Worm (Caenorhabditis elegans) whole organism, L4 larva: ENCODE data around the gene ZK1098.9.
A peak's percentile ranks its signal among the peaks of the same experiment; 100 is the strongest.

Experiments used
- D1046.2 ChIP-seq: fragments of 200-800 bp; sonication (Bioruptor generic); IDR thresholded peaks from 2 replicates; pipeline ENCODE4 v1.3.6; 2022; ENCODE audit warnings: missing genetic modification characterization, missing compliant biosample characterization
- F37D6.2 ChIP-seq: sonication (generic microtip); optimal IDR thresholded peaks from 2 replicates; lab custom pipeline; 2016; ENCODE audit warnings: mild to moderate bottlenecking, missing genetic modification characterization, missing compliant biosample characterization
- F44E2.7 ChIP-seq: fragments of 200-800 bp; sonication (Bioruptor generic); IDR thresholded peaks from 2 replicates; pipeline ENCODE4 v2.1.2; 2022; ENCODE audit warnings: missing genetic modification characterization, missing compliant biosample characterization
- Y48G9A.11 ChIP-seq: fragments of 200-800 bp; sonication (Bioruptor generic); IDR thresholded peaks from 2 replicates; pipeline ENCODE4 v1.3.6; 2022; ENCODE audit warnings: missing genetic modification reagents, missing genetic modification characterization, missing compliant biosample characterization
- Y5F2A.4 ChIP-seq: fragments of 200-800 bp; sonication (Bioruptor generic); optimal IDR thresholded peaks from 2 replicates; lab custom pipeline; 2018; ENCODE audit warnings: mild to moderate bottlenecking, missing genetic modification characterization, missing compliant biosample characterization
- Y75B8A.6 ChIP-seq: fragments of 200-800 bp; sonication (Bioruptor generic); IDR thresholded peaks from 2 replicates; pipeline ENCODE4 v1.3.6; 2022; ENCODE audit warnings: missing genetic modification reagents, missing genetic modification characterization, missing compliant biosample characterization
- aha-1 ChIP-seq: fragments of 150-350 bp; peaks from one replicate; lab custom pipeline; 2014; ENCODE audit warnings: missing biosample characterization, missing genetic modification characterization
- aly-2 ChIP-seq: sonication (generic microtip); optimal IDR thresholded peaks from 2 replicates; lab custom pipeline; 2018; ENCODE audit warnings: missing biosample characterization, missing genetic modification characterization
- ama-1 ChIP-seq: fragments of 150-350 bp; optimal IDR thresholded peaks from 2 replicates; lab custom pipeline; 2014; ENCODE audit warnings: inconsistent platforms, mixed read lengths
- arid-1 ChIP-seq: fragments of 200-800 bp; sonication (Bioruptor generic); conservative IDR thresholded peaks from 2 replicates; pipeline ENCODE4 v1.3.6; 2022; ENCODE audit warnings: missing genetic modification reagents, missing genetic modification characterization, missing compliant biosample characterization
- attf-4 ChIP-seq: sonication (generic microtip); optimal IDR thresholded peaks from 3 replicates; lab custom pipeline; 2017; ENCODE audit warnings: missing biosample characterization, missing genetic modification characterization
- ceh-20 ChIP-seq: fragments of 200-800 bp; sonication (Bioruptor generic); IDR thresholded peaks from 2 replicates; pipeline ENCODE4 v1.3.6; 2022; ENCODE audit warnings: missing genetic modification reagents, missing genetic modification characterization, missing compliant biosample characterization
- ces-1 ChIP-seq: fragments of 150-350 bp; sonication (generic microtip); optimal IDR thresholded peaks from 4 replicates; lab custom pipeline; 2014; ENCODE audit warnings: missing biosample characterization, missing genetic modification reagents, missing genetic modification characterization
- ctbp-1 ChIP-seq: fragments of 200-800 bp; sonication (Bioruptor generic); IDR thresholded peaks from 2 replicates; pipeline ENCODE4 v1.3.6; 2022; ENCODE audit warnings: missing genetic modification reagents, missing genetic modification characterization, missing compliant biosample characterization
- daf-16 ChIP-seq, 3 experiments: sonication (generic microtip); optimal IDR thresholded peaks; 2 replicates each; lab custom pipeline; 2016 to 2017; ENCODE audit warnings: missing genetic modification characterization in 3 of 3, missing genetic modification reagents in 3 of 3, mild to moderate bottlenecking in 2 of 3, missing compliant biosample characterization in 2 of 3, missing biosample characterization in 1 of 3, moderate library complexity in 1 of 3
- fos-1 ChIP-seq: fragments of 150-350 bp; optimal IDR thresholded peaks from 2 replicates; lab custom pipeline; 2014; ENCODE audit warnings: missing biosample characterization, missing genetic modification characterization
- gei-8 ChIP-seq: fragments of 200-800 bp; sonication (Bioruptor generic); optimal IDR thresholded peaks from 2 replicates; lab custom pipeline; 2018; ENCODE audit warnings: mild to moderate bottlenecking, missing genetic modification characterization, missing compliant biosample characterization
- hif-1 ChIP-seq, 2 experiments: sonication (generic microtip); optimal IDR thresholded peaks; 2 replicates each; lab custom pipeline; 2016 to 2017; ENCODE audit warnings: missing compliant biosample characterization in 2 of 2, missing genetic modification characterization in 2 of 2, missing genetic modification reagents in 2 of 2, missing genotype in 2 of 2, mild to moderate bottlenecking in 1 of 2
- lin-15B ChIP-seq: fragments of 150-350 bp; sonication (generic microtip); optimal IDR thresholded peaks from 3 replicates; lab custom pipeline; 2014; ENCODE audit warnings: missing biosample characterization, missing genetic modification characterization
- lin-29 ChIP-seq: fragments of 200-800 bp; sonication (Bioruptor generic); IDR thresholded peaks from 2 replicates; pipeline ENCODE4 v1.3.6; 2022; ENCODE audit warnings: missing genetic modification reagents, missing genetic modification characterization, missing compliant biosample characterization
- lin-39 ChIP-seq: fragments of 150-350 bp; optimal IDR thresholded peaks from 2 replicates; lab custom pipeline; 2014; ENCODE audit warnings: missing biosample characterization, missing genetic modification reagents, missing genetic modification characterization
- lir-3 ChIP-seq: sonication (generic microtip); optimal IDR thresholded peaks from 2 replicates; lab custom pipeline; 2016; ENCODE audit warnings: mild to moderate bottlenecking, missing genetic modification characterization, missing compliant biosample characterization
- lsy-2 ChIP-seq, 2 experiments: fragments of 150-350 bp in 1 of 2; sonication (generic microtip) in 1 of 2; optimal IDR thresholded peaks; 2 replicates each; lab custom pipeline; 2014 to 2017; ENCODE audit warnings: missing biosample characterization in 2 of 2, missing genetic modification characterization in 2 of 2
- madf-5 ChIP-seq, 2 experiments: fragments of 200-800 bp; sonication (Bioruptor generic); IDR thresholded peaks; 2 replicates each; pipeline ENCODE4 v1.3.6; 2022; ENCODE audit warnings: missing compliant biosample characterization in 2 of 2, missing genetic modification characterization in 2 of 2
- mdl-1 ChIP-seq, 2 experiments: fragments of 150-350 bp in 1 of 2; sonication (generic microtip) in 1 of 2; optimal IDR thresholded peaks; 2 replicates each; lab custom pipeline; 2014 to 2017; ENCODE audit warnings: missing biosample characterization in 2 of 2, missing genetic modification characterization in 2 of 2
- mdt-29 ChIP-seq: fragments of 200-800 bp; sonication (Bioruptor generic); IDR thresholded peaks from 2 replicates; pipeline ENCODE4 v1.3.6; 2022; ENCODE audit warnings: missing genetic modification reagents, missing genetic modification characterization, missing compliant biosample characterization
- mxl-2 ChIP-seq: fragments of 200-800 bp; sonication (Bioruptor generic); conservative IDR thresholded peaks from 2 replicates; pipeline ENCODE4 v1.3.6; 2022; ENCODE audit warnings: missing genetic modification reagents, missing genetic modification characterization, missing compliant biosample characterization
- mxl-3 ChIP-seq: fragments of 200-800 bp; sonication (Bioruptor generic); optimal IDR thresholded peaks from 2 replicates; lab custom pipeline; 2018; ENCODE audit warnings: mild to moderate bottlenecking, missing genetic modification characterization, missing compliant biosample characterization
- nhr-11 ChIP-seq: fragments of 150-350 bp; optimal IDR thresholded peaks from 2 replicates; lab custom pipeline; 2014; ENCODE audit warnings: missing biosample characterization, missing genetic modification characterization
- nhr-237 ChIP-seq: sonication (generic microtip); optimal IDR thresholded peaks from 2 replicates; lab custom pipeline; 2017; ENCODE audit warnings: missing biosample characterization, missing genetic modification characterization
- nhr-48 ChIP-seq: sonication (generic microtip); optimal IDR thresholded peaks from 2 replicates; lab custom pipeline; 2016; ENCODE audit warnings: mild to moderate bottlenecking, missing genetic modification characterization, missing compliant biosample characterization
- nhr-76 ChIP-seq: fragments of 150-350 bp; optimal IDR thresholded peaks from 2 replicates; lab custom pipeline; 2014; ENCODE audit warnings: missing biosample characterization, missing genetic modification characterization
- nhr-77 ChIP-seq: fragments of 150-350 bp; optimal IDR thresholded peaks from 2 replicates; lab custom pipeline; 2014; ENCODE audit warnings: missing biosample characterization, missing genetic modification characterization
- pha-4 ChIP-seq, 2 experiments: fragments of 150-350 bp in 1 of 2; fragments of 200-800 bp in 1 of 2; sonication (Bioruptor generic) in 1 of 2; IDR thresholded peaks in 1 of 2; optimal IDR thresholded peaks in 1 of 2; 2 replicates each; pipeline versions ENCODE4 v1.3.6 to Lab custom; 2014 to 2022; ENCODE audit warnings: missing genetic modification characterization in 2 of 2, missing genetic modification reagents in 2 of 2, missing biosample characterization in 1 of 2, missing compliant biosample characterization in 1 of 2
- pqm-1 ChIP-seq: sonication (generic microtip); optimal IDR thresholded peaks from 2 replicates; lab custom pipeline; 2017; ENCODE audit warnings: missing biosample characterization, missing genetic modification characterization
- set-16 ChIP-seq: fragments of 200-800 bp; sonication (Bioruptor generic); IDR thresholded peaks from 2 replicates; pipeline ENCODE4 v1.3.6; 2022; ENCODE audit warnings: missing genetic modification reagents, missing genetic modification characterization, missing compliant biosample characterization
- spr-1 ChIP-seq: sonication (generic microtip); optimal IDR thresholded peaks from 2 replicates; lab custom pipeline; 2016; ENCODE audit warnings: mild to moderate bottlenecking, missing genetic modification characterization, missing compliant biosample characterization
- spr-3 ChIP-seq: fragments of 200-800 bp; sonication (Bioruptor generic); optimal IDR thresholded peaks from 2 replicates; lab custom pipeline; 2018; ENCODE audit warnings: mild to moderate bottlenecking, missing genetic modification characterization, missing compliant biosample characterization
- tag-97 ChIP-seq: fragments of 200-800 bp; sonication (Bioruptor generic); IDR thresholded peaks from 2 replicates; pipeline ENCODE4 v1.3.6; 2022; ENCODE audit warnings: missing genetic modification characterization, missing compliant biosample characterization
- unc-39 ChIP-seq: sonication (generic microtip); optimal IDR thresholded peaks from 2 replicates; lab custom pipeline; 2017; ENCODE audit warnings: missing biosample characterization, missing genetic modification characterization
- unc-62 ChIP-seq, 3 experiments: fragments of 150-350 bp in 1 of 3; sonication (generic microtip); optimal IDR thresholded peaks in 2 of 3; peaks in 1 of 3; 1 replicate in 1 of 3; 2 replicates in 2 of 3; lab custom pipeline; 2014 to 2017; ENCODE audit warnings: missing biosample characterization in 3 of 3, missing genetic modification characterization in 3 of 3, missing genetic modification reagents in 3 of 3, missing genotype in 1 of 3
- vab-7 ChIP-seq: fragments of 200-800 bp; sonication (Bioruptor generic); IDR thresholded peaks from 2 replicates; pipeline ENCODE4 v1.3.6; 2022; ENCODE audit warnings: missing genetic modification reagents, missing genetic modification characterization, missing compliant biosample characterization
- zag-1 ChIP-seq: fragments of 150-350 bp; optimal IDR thresholded peaks from 2 replicates; lab custom pipeline; 2014; ENCODE audit warnings: missing biosample characterization, missing genetic modification characterization
- zfp-3 ChIP-seq: fragments of 200-800 bp; sonication (Bioruptor generic); conservative IDR thresholded peaks from 2 replicates; pipeline ENCODE4 v1.3.6; 2022; ENCODE audit warnings: missing genetic modification reagents, missing genetic modification characterization, missing compliant biosample characterization
- zip-11 ChIP-seq: fragments of 200-800 bp; sonication (Bioruptor generic); IDR thresholded peaks from 2 replicates; pipeline ENCODE4 v1.3.6; 2022; ENCODE audit warnings: missing genetic modification characterization, missing compliant biosample characterization
- zip-2 ChIP-seq: fragments of 150-350 bp; optimal IDR thresholded peaks from 2 replicates; lab custom pipeline; 2014; ENCODE audit warnings: missing biosample characterization, missing genetic modification characterization
- ztf-7 ChIP-seq: fragments of 150-350 bp; optimal IDR thresholded peaks from 2 replicates; lab custom pipeline; 2014; ENCODE audit warnings: missing biosample characterization, missing genetic modification characterization

Gene ZK1098.9

DNA sequence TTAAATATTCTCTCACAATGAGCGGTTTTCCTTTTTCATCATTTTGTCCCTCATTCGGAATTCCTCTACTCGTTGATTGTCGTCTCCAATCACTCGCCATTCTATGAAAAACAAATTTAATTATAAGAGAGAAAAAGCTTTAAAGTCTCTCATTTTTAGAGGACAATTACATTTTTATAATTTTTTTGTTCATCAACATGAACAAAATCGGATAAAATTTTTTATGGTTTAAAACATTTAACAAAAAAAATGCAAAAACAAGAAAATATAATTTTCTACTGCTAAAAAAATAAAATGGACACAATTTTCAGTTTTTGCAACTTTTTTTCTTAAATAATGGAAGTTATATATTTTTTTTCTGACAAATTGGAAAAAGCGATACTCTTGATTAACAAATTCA, 28.1 kb upstream of the ZK1098.9 start, which contains the start of gene F55H2.7:
Gene F55H2.7, minus strand, starts transcription at position 101 of the 400 bp plus-strand sequence.
- TF ChIP-seq madf-5 (GFP tag; IDR thresholded peaks at IDR 0.05; lab: Robert Waterston, UW): no peak
- TF ChIP-seq daf-16 (GFP tag; optimal IDR thresholded peaks at IDR 0.05; lab: Kevin White, UChicago): no peak
- peak; percentile 5 for TF ChIP-seq daf-16 (tag; optimal IDR thresholded peaks at IDR 0.05; lab: Kevin White, UChicago)
- TF ChIP-seq arid-1 (GFP tag; lab: Robert Waterston, UW): no peak
- TF ChIP-seq Y48G9A.11 (GFP tag; lab: Robert Waterston, UW): no peak
- TF ChIP-seq aly-2 (tag; lab: Kevin White, UChicago): no peak
- TF ChIP-seq nhr-76: no peak
- no peak for TF ChIP-seq lin-15B

DNA sequence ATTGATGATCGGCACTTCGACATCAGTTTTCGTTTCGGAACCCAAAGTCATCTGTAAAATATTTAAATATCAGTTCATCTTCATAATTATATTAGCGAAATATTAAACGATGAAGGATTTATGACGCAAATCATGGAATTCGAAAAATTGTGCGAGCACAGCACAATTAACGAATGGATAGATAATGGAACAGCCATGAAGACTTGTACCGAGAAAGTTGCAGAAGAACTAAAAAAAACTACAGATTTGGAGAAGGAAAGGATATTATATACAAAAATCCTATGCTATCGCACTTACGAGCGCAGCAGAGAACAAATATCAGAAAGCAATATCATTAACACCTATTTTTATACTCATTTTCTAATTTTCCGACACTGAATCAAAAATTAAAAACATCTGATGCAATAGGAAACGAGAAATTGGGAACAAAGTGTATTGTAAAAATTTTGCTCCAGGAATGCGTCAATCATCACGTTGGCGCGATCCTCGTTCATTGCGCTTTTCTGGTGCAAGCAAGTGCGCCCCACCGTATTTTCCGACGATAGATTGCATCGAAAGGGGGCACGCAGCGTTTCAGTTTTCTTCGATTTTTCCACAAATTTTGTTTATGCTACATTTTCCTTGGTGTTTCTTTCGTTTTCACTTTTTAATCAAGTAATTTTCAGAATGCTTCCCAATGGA, 22.7 kb upstream of the ZK1098.9 start, which contains the start of the genes clu-1 and prp-40:
Gene clu-1, minus strand, starts transcription at position 51 of the 681 bp plus-strand sequence.
Gene prp-40, plus strand, starts transcription at position 666 of the 681 bp plus-strand sequence.
- TF ChIP-seq lsy-2 (tag; optimal IDR thresholded peaks at IDR 0.05; lab: Kevin White, UChicago) (peak; percentile 70 to 94), nhr-48 (tag; lab: Kevin White, UChicago) (peak; percentile 40), spr-1 (peak; percentile 62), F44E2.7 (GFP tag; lab: Robert Waterston, UW) (no peak), lin-39 (no peak), nhr-11 (peak; percentile 85), zip-11 (GFP tag; lab: Robert Waterston, UW) (no peak), ceh-20 (peak; percentile 52; the same call in 1 of the 2 replicates), gei-8 (GFP tag; lab: Kevin White, UChicago) (no peak), pha-4 (GFP tag; IDR thresholded peaks at IDR 0.05; lab: Robert Waterston, UW) (peak; percentile 25; the same call in 1 of the 2 replicates), pha-4 (tag; optimal IDR thresholded peaks at IDR 0.05; lab: Kevin White, UChicago) (peak; percentile 78), lir-3 (tag; lab: Kevin White, UChicago) (no peak), nhr-237 (no peak), ama-1 (lab: Kevin White, UChicago) (peak; percentile 77), lin-29 (GFP tag; lab: Robert Waterston, UW) (0 out of 2 replicates have a peak, but pooled peaks have one; percentile 12), zag-1 (tag; lab: Kevin White, UChicago) (no peak), spr-3 (peak; percentile 27), aha-1 (tag; lab: Kevin White, UChicago) (peak; percentile 98), Y5F2A.4 (GFP tag; lab: Kevin White, UChicago) (no peak), unc-39 (tag; lab: Kevin White, UChicago) (no peak), D1046.2 (GFP tag; lab: Robert Waterston, UW) (no peak), nhr-77 (tag; lab: Kevin White, UChicago) (peak; percentile 78), ztf-7 (tag; lab: Kevin White, UChicago) (peak; percentile 86), zfp-3 (peak; percentile 57; the same call in 1 of the 2 replicates), ctbp-1 (GFP tag; lab: Robert Waterston, UW) (peak; percentile 48; the same call in 1 of the 2 replicates), zip-2 (tag; lab: Kevin White, UChicago) (peak; percentile 17), unc-62 (GFP tag; optimal IDR thresholded peaks at IDR 0.05 in 1 of 2; lab: Kevin White, UChicago) (peak in 1 of 2 experiments; percentile 99), unc-62 (tag; optimal IDR thresholded peaks at IDR 0.05; lab: Kevin White, UChicago) (no peak), fos-1 (tag; lab: Kevin White, UChicago) (no peak), vab-7 (GFP tag; lab: Robert Waterston, UW) (peak; percentile 43; the same call in 1 of the 2 replicates), nhr-76 (no peak), mdt-29 (GFP tag; lab: Robert Waterston, UW) (no peak), mxl-2 (GFP tag; lab: Robert Waterston, UW) (no peak), ces-1 (no peak), attf-4 (tag; lab: Kevin White, UChicago) (no peak), F37D6.2 (tag; lab: Kevin White, UChicago) (peak; percentile 51), Y75B8A.6 (GFP tag; lab: Robert Waterston, UW) (no peak), pqm-1 (tag; lab: Kevin White, UChicago) (no peak), mxl-3 (GFP tag; lab: Kevin White, UChicago) (peak; percentile 35), mdl-1 (tag; optimal IDR thresholded peaks at IDR 0.05; lab: Kevin White, UChicago) (peak in 1 of 2 experiments; percentile 37), hif-1 (tag; optimal IDR thresholded peaks at IDR 0.05; lab: Kevin White, UChicago) (peak; percentile 49 to 69), set-16 (GFP tag; lab: Robert Waterston, UW) (no peak), tag-97 (no peak)
